Fruit fly (Drosophila melanogaster) whole organism, embryonic: Measurements from ENCODE around the gene Awh.
A peak's percentile ranks its signal among the peaks of the same experiment; 100 is the strongest.

Experiments used
- Asciz ChIP-seq: fragments of 200-800 bp; sonication (Bioruptor generic); optimal IDR thresholded peaks from 2 replicates; lab custom pipeline; 2017; ENCODE audit warnings: missing biosample characterization, mild to moderate bottlenecking, missing genetic modification characterization, missing genetic modification reagents
- Awh ChIP-seq: fragments of 200-800 bp; sonication (Bioruptor generic); IDR thresholded peaks from 2 replicates; pipeline ENCODE4, ENCODE4 v1.3.6; 2022; ENCODE audit warnings: missing biosample characterization, missing genetic modification characterization
- BEAF-32 ChIP-seq: fragments of 200-800 bp; sonication (Bioruptor generic); optimal IDR thresholded peaks from 3 replicates; lab custom pipeline; 2017; ENCODE audit warnings: missing biosample characterization, missing genetic modification characterization, mild to moderate bottlenecking, moderate library complexity, missing genetic modification reagents
- BtbVII ChIP-seq: fragments of 200-800 bp; sonication (Bioruptor generic); optimal IDR thresholded peaks from 3 replicates; lab custom pipeline; 2017; ENCODE audit warnings: missing biosample characterization, mild to moderate bottlenecking, missing genetic modification characterization
- Bteb2 ChIP-seq: fragments of 200-800 bp; sonication (Bioruptor generic); optimal IDR thresholded peaks from 2 replicates; lab custom pipeline; 2016; ENCODE audit warnings: missing biosample characterization, missing genetic modification characterization
- C15 ChIP-seq: fragments of 200-800 bp; sonication (Bioruptor generic); IDR thresholded peaks from 3 replicates; pipeline ENCODE4 v1.3.6; 2022; ENCODE audit warnings: missing biosample characterization, missing genetic modification characterization
- CG10321 ChIP-seq: fragments of 200-800 bp; sonication (Bioruptor generic); IDR thresholded peaks from 2 replicates; pipeline ENCODE4 v1.3.6; 2022; ENCODE audit warnings: missing biosample characterization, missing genetic modification characterization
- CG11247 ChIP-seq: fragments of 200-800 bp; sonication (Bioruptor generic); IDR thresholded peaks from 2 replicates; pipeline ENCODE4 v1.3.6; 2022; ENCODE audit warnings: missing biosample characterization, missing genetic modification characterization
- CG13123 ChIP-seq: fragments of 200-800 bp; sonication (Bioruptor generic); optimal IDR thresholded peaks from 2 replicates; lab custom pipeline; 2016; ENCODE audit warnings: missing biosample characterization, missing genetic modification characterization
- CG14441 ChIP-seq: fragments of 200-800 bp; sonication (Bioruptor generic); IDR thresholded peaks from 2 replicates; pipeline ENCODE4 v1.3.6; 2022; ENCODE audit warnings: missing biosample characterization, missing genetic modification characterization
- CG15011 ChIP-seq: fragments of 200-800 bp; sonication (Bioruptor generic); optimal IDR thresholded peaks from 3 replicates; lab custom pipeline; 2018; ENCODE audit warnings: missing biosample characterization, mild to moderate bottlenecking, missing genetic modification characterization
- CG1529 ChIP-seq: fragments of 200-800 bp; sonication (Bioruptor generic); optimal IDR thresholded peaks from 3 replicates; lab custom pipeline; 2018; ENCODE audit warnings: missing biosample characterization, missing genetic modification characterization
- CG18262 ChIP-seq: fragments of 200-800 bp; optimal IDR thresholded peaks from 3 replicates; lab custom pipeline; 2019; ENCODE audit warnings: missing biosample characterization, mild to moderate bottlenecking, missing genetic modification characterization, moderate library complexity
- CG1832 ChIP-seq: fragments of 200-800 bp; sonication (Bioruptor generic); optimal IDR thresholded peaks from 2 replicates; lab custom pipeline; 2017; ENCODE audit warnings: missing biosample characterization, mild to moderate bottlenecking, missing genetic modification characterization, inconsistent platforms
- CG18619 ChIP-seq: fragments of 200-800 bp; sonication (Bioruptor generic); optimal IDR thresholded peaks from 3 replicates; lab custom pipeline; 2017; ENCODE audit warnings: missing biosample characterization, mild to moderate bottlenecking, missing genetic modification characterization
- CG32772 ChIP-seq: fragments of 200-800 bp; sonication (Bioruptor generic); IDR thresholded peaks from 2 replicates; pipeline ENCODE4 v1.3.6; 2022; ENCODE audit warnings: missing biosample characterization, missing genetic modification characterization
- CG3281 ChIP-seq: fragments of 200-800 bp; sonication (Bioruptor generic); optimal IDR thresholded peaks from 3 replicates; lab custom pipeline; 2017; ENCODE audit warnings: missing biosample characterization, mild to moderate bottlenecking, missing genetic modification characterization
- CG5245 ChIP-seq: fragments of 200-800 bp; sonication (Bioruptor generic); optimal IDR thresholded peaks from 3 replicates; lab custom pipeline; 2016; ENCODE audit warnings: missing biosample characterization, missing genetic modification characterization
- CG6854 ChIP-seq: fragments of 200-800 bp; sonication (Bioruptor generic); optimal IDR thresholded peaks from 3 replicates; lab custom pipeline; 2017; ENCODE audit warnings: missing biosample characterization, mild to moderate bottlenecking, missing genetic modification characterization
- CTCF ChIP-seq: fragments of 200-800 bp; sonication (Bioruptor generic); optimal IDR thresholded peaks from 2 replicates; lab custom pipeline; 2017; ENCODE audit warnings: missing biosample characterization, mild to moderate bottlenecking, missing genetic modification characterization, moderate library complexity
- CkIIα-i1 ChIP-seq: fragments of 200-800 bp; sonication (Bioruptor generic); IDR thresholded peaks from 2 replicates; pipeline ENCODE4 v1.3.6; 2022; ENCODE audit warnings: missing biosample characterization, missing genetic modification characterization
- Drgx ChIP-seq: fragments of 200-800 bp; sonication (Bioruptor generic); IDR thresholded peaks from 2 replicates; pipeline ENCODE4 v1.3.6; 2022; ENCODE audit warnings: missing biosample characterization, missing genetic modification characterization
- Fer3 ChIP-seq: fragments of 200-800 bp; sonication (Bioruptor generic); optimal IDR thresholded peaks from 2 replicates; lab custom pipeline; 2018; ENCODE audit warnings: missing biosample characterization, mild to moderate bottlenecking, missing genetic modification characterization, moderate library complexity
- Hand ChIP-seq: fragments of 200-800 bp; sonication (Bioruptor generic); optimal IDR thresholded peaks from 2 replicates; lab custom pipeline; 2017; ENCODE audit warnings: mild to moderate bottlenecking, missing biosample characterization, missing genetic modification reagents, missing genetic modification characterization
- HmgD ChIP-seq: fragments of 200-800 bp; sonication (Bioruptor generic); optimal IDR thresholded peaks from 3 replicates; lab custom pipeline; 2016; ENCODE audit warnings: missing biosample characterization, missing genetic modification characterization
- Jarid2 ChIP-seq: fragments of 200-800 bp; sonication (Bioruptor generic); optimal IDR thresholded peaks from 3 replicates; lab custom pipeline; 2017; ENCODE audit warnings: mild to moderate bottlenecking, missing biosample characterization, missing genetic modification reagents, missing genetic modification characterization
- MESR4 ChIP-seq: fragments of 200-800 bp; sonication (Bioruptor generic); optimal IDR thresholded peaks from 2 replicates; lab custom pipeline; 2018; ENCODE audit warnings: missing biosample characterization, mild to moderate bottlenecking, missing genetic modification characterization, moderate library complexity
- Meics ChIP-seq: fragments of 200-800 bp; sonication (Bioruptor generic); optimal IDR thresholded peaks from 2 replicates; lab custom pipeline; 2017; ENCODE audit warnings: missing biosample characterization, mild to moderate bottlenecking, missing genetic modification characterization
- NfI ChIP-seq: fragments of 200-800 bp; sonication (Bioruptor generic); optimal IDR thresholded peaks from 3 replicates; lab custom pipeline; 2018; ENCODE audit warnings: missing biosample characterization, mild to moderate bottlenecking, missing genetic modification characterization, moderate library complexity
- PHDP ChIP-seq: fragments of 200-800 bp; sonication (Bioruptor generic); optimal IDR thresholded peaks from 3 replicates; lab custom pipeline; 2018; ENCODE audit warnings: missing biosample characterization, mild to moderate bottlenecking, missing genetic modification characterization, moderate library complexity
- Trl ChIP-seq, 3 experiments: fragments of >200 bp in 2 of 3; fragments of 200-800 bp in 1 of 3; sonication (Bioruptor generic) in 1 of 3; optimal IDR thresholded peaks; 2 replicates in 1 of 3; 3 replicates in 2 of 3; lab custom pipeline; 2016 to 2017; ENCODE audit warnings: missing biosample characterization in 1 of 3, missing genetic modification characterization in 1 of 3
- al ChIP-seq: fragments of 200-800 bp; sonication (Bioruptor generic); IDR thresholded peaks from 2 replicates; pipeline ENCODE4 v1.3.6; 2022; ENCODE audit warnings: missing biosample characterization, missing genetic modification characterization
- ara ChIP-seq: fragments of 200-800 bp; sonication (Bioruptor generic); IDR thresholded peaks from 2 replicates; pipeline ENCODE4 v1.3.6; 2022; ENCODE audit warnings: missing biosample characterization, missing genetic modification characterization
- bcd ChIP-seq: fragments of 200-800 bp; sonication (Bioruptor generic); optimal IDR thresholded peaks from 2 replicates; lab custom pipeline; 2017; ENCODE audit warnings: missing biosample characterization, mild to moderate bottlenecking, missing genetic modification characterization
- ci ChIP-seq: fragments of 200-800 bp; sonication (Bioruptor generic); IDR thresholded peaks from 3 replicates; pipeline ENCODE4 v1.3.6; 2022; ENCODE audit warnings: missing biosample characterization, missing genetic modification characterization
- danr ChIP-seq: fragments of 200-800 bp; sonication (Bioruptor generic); IDR thresholded peaks from 2 replicates; pipeline ENCODE4 v1.3.6; 2022; ENCODE audit warnings: missing biosample characterization, missing genetic modification characterization
- exex ChIP-seq: fragments of 200-800 bp; sonication (Bioruptor generic); optimal IDR thresholded peaks from 4 replicates; lab custom pipeline; 2018; ENCODE audit warnings: missing biosample characterization, mild to moderate bottlenecking, missing genetic modification characterization, moderate library complexity
- fu2 ChIP-seq: fragments of 200-800 bp; sonication (Bioruptor generic); optimal IDR thresholded peaks from 2 replicates; lab custom pipeline; 2016; ENCODE audit warnings: missing biosample characterization, missing genetic modification characterization
- her ChIP-seq: fragments of 200-800 bp; sonication (Bioruptor generic); optimal IDR thresholded peaks from 2 replicates; lab custom pipeline; 2016; ENCODE audit warnings: missing biosample characterization, missing genetic modification characterization
- jigr1 ChIP-seq: fragments of 200-800 bp; sonication (Bioruptor generic); IDR thresholded peaks from 3 replicates; pipeline ENCODE4 v1.3.6; 2022; ENCODE audit warnings: missing biosample characterization, missing genetic modification characterization
- jumu ChIP-seq: fragments of 200-800 bp; sonication (Bioruptor generic); optimal IDR thresholded peaks from 3 replicates; lab custom pipeline; 2016; ENCODE audit warnings: missing biosample characterization, missing genetic modification characterization
- lbe ChIP-seq: fragments of 200-800 bp; sonication (Bioruptor generic); optimal IDR thresholded peaks from 2 replicates; lab custom pipeline; 2016; ENCODE audit warnings: missing biosample characterization, mild to moderate bottlenecking, missing genetic modification characterization
- p53 ChIP-seq: fragments of 200-800 bp; sonication (Bioruptor generic); optimal IDR thresholded peaks from 2 replicates; lab custom pipeline; 2016; ENCODE audit warnings: missing biosample characterization, missing genetic modification characterization
- prd ChIP-seq, 3 experiments: fragments of >200 bp in 2 of 3; fragments of 200-800 bp in 1 of 3; sonication (Bioruptor generic) in 1 of 3; optimal IDR thresholded peaks in 2 of 3; IDR thresholded peaks in 1 of 3; 2 replicates in 2 of 3; 3 replicates in 1 of 3; pipeline versions ENCODE4 v1.3.6 to Lab custom; 2017 to 2022; ENCODE audit warnings: missing biosample characterization in 1 of 3, missing genetic modification characterization in 1 of 3
- rib ChIP-seq: fragments of 200-800 bp; sonication (Bioruptor generic); IDR thresholded peaks from 2 replicates; pipeline ENCODE4 v1.3.6; 2022; ENCODE audit warnings: missing biosample characterization, missing genetic modification characterization
- sqz ChIP-seq: fragments of 200-800 bp; sonication (Bioruptor generic); optimal IDR thresholded peaks from 3 replicates; lab custom pipeline; 2018; ENCODE audit warnings: missing biosample characterization, mild to moderate bottlenecking, missing genetic modification characterization
- stwl ChIP-seq: fragments of 200-800 bp; sonication (Bioruptor generic); optimal IDR thresholded peaks from 3 replicates; lab custom pipeline; 2018; ENCODE audit warnings: missing biosample characterization, mild to moderate bottlenecking, missing genetic modification characterization, moderate library complexity
- vfl ChIP-seq: fragments of 200-800 bp; sonication (Bioruptor generic); optimal IDR thresholded peaks from 2 replicates; lab custom pipeline; 2016; ENCODE audit warnings: missing biosample characterization, missing genetic modification characterization
- yki ChIP-seq: fragments of >200 bp; optimal IDR thresholded peaks from 3 replicates; lab custom pipeline; 2018
- z ChIP-seq: fragments of 200-800 bp; sonication (Bioruptor generic); IDR thresholded peaks from 3 replicates; pipeline ENCODE4 v1.3.6; 2022; ENCODE audit warnings: missing biosample characterization, missing genetic modification characterization

Gene Awh

dm6 chr3L:3814010-3814833, 31.8 kb upstream of the Awh start, which contains the start of gene Scsalpha1 (continued):
- TF ChIP-seq CG3281 (GFP tag; lab: Kevin White, UChicago) = peak; percentile 47
- TF ChIP-seq z = no peak
- TF ChIP-seq Awh = peak; percentile 53; the same call in 1 of the 2 replicates
- no peak for TF ChIP-seq p53 (GFP tag; lab: Kevin White, UChicago)
- TF ChIP-seq CG13123 (GFP tag; lab: Kevin White, UChicago) = no peak
- TF ChIP-seq CG32772 (GFP tag; lab: Robert Waterston, UW) = peak; percentile 37; the same call in 1 of the 2 replicates
- no peak for TF ChIP-seq bcd (GFP tag; lab: Kevin White, UChicago)
- peak; percentile 3 for TF ChIP-seq CG18619 (GFP tag; lab: Kevin White, UChicago)
- no peak for TF ChIP-seq CG15011
- TF ChIP-seq BEAF-32 (GFP tag; lab: Kevin White, UChicago) = peak; percentile 98
- no peak for TF ChIP-seq CkIIα-i1 (GFP tag; lab: Robert Waterston, UW)
- no peak for TF ChIP-seq CG6854 (GFP tag; lab: Kevin White, UChicago)
- TF ChIP-seq Drgx (GFP tag; lab: Robert Waterston, UW) = peak; percentile 46
- peak; percentile 69 for TF ChIP-seq exex (tag; lab: Kevin White, UChicago)
- TF ChIP-seq Jarid2 (GFP tag; lab: Kevin White, UChicago) = no peak
- no peak for TF ChIP-seq prd (optimal IDR thresholded peaks at IDR 0.05; lab: Kevin White, UChicago)
- peak; percentile 58; the same call in 2 of the 3 replicates for TF ChIP-seq prd (GFP tag; IDR thresholded peaks at IDR 0.05; lab: Robert Waterston, UW)
- TF ChIP-seq CG5245 (GFP tag; lab: Kevin White, UChicago) = no peak
- peak; percentile 6 for TF ChIP-seq fu2 (GFP tag; lab: Kevin White, UChicago)
- peak; percentile 37; the same call in 1 of the 2 replicates for TF ChIP-seq ara (GFP tag; lab: Robert Waterston, UW)
- TF ChIP-seq Asciz = no peak
- TF ChIP-seq CG1832 (GFP tag; lab: Kevin White, UChicago) = no peak
- peak; percentile 38 for TF ChIP-seq HmgD (GFP tag; lab: Kevin White, UChicago)
- TF ChIP-seq CTCF (GFP tag; lab: Kevin White, UChicago) = no peak
- TF ChIP-seq stwl (tag; lab: Kevin White, UChicago) = peak; percentile 97
- TF ChIP-seq CG1529 (GFP tag; lab: Kevin White, UChicago) = no peak
- TF ChIP-seq her (GFP tag; lab: Kevin White, UChicago) = no peak
- peak; percentile 26 for TF ChIP-seq CG14441 (GFP tag; lab: Robert Waterston, UW)
- no peak for TF ChIP-seq CG10321
- no peak for TF ChIP-seq jumu (GFP tag; lab: Kevin White, UChicago)
- peak; percentile 4 for TF ChIP-seq BtbVII (GFP tag; lab: Kevin White, UChicago)
- no peak for TF ChIP-seq Bteb2 (GFP tag; lab: Kevin White, UChicago)
- peak; percentile 51 for TF ChIP-seq NfI
- TF ChIP-seq sqz (GFP tag; lab: Kevin White, UChicago) = peak; percentile 71
- no peak for TF ChIP-seq yki (lab: Kevin White, UChicago)
- TF ChIP-seq CG11247 (GFP tag; lab: Robert Waterston, UW) = no peak
- peak; percentile 37 for TF ChIP-seq Meics (GFP tag; lab: Kevin White, UChicago)
- TF ChIP-seq Hand (GFP tag; lab: Kevin White, UChicago) = peak; percentile 12
- TF ChIP-seq Fer3 (tag; lab: Kevin White, UChicago) = peak; percentile 46
- TF ChIP-seq lbe (GFP tag; lab: Kevin White, UChicago) = no peak
- no peak for TF ChIP-seq danr (GFP tag; lab: Robert Waterston, UW)
- TF ChIP-seq vfl = no peak
- peak; percentile 88 for TF ChIP-seq MESR4 (GFP tag; lab: Kevin White, UChicago)
- TF ChIP-seq jigr1 (GFP tag; lab: Robert Waterston, UW) = no peak
- peak; percentile 15; the same call in 1 of the 2 replicates for TF ChIP-seq al (GFP tag; lab: Robert Waterston, UW)
- TF ChIP-seq PHDP (tag; lab: Kevin White, UChicago) = peak; percentile 41
- TF ChIP-seq C15 (GFP tag; lab: Robert Waterston, UW) = no peak
- TF ChIP-seq ci = peak; percentile 76
- TF ChIP-seq CG18262 (tag; lab: Kevin White, UChicago) = peak; percentile 7
- TF ChIP-seq rib = no peak; the same call in 1 of the 2 replicates
- TF ChIP-seq Trl (optimal IDR thresholded peaks at IDR 0.05; lab: Kevin White, UChicago) = no peak
- no peak for TF ChIP-seq Trl (GFP tag; optimal IDR thresholded peaks at IDR 0.05; lab: Kevin White, UChicago)
